Fruit fly (Drosophila melanogaster): ENCODE results near the gene Rev1.

Rev1 gene

dm6 chr3L:644111-644718, 9.9 kb upstream of the Rev1 start (continued):
- peak; percentile 84; the same call in 2 of the 3 replicates for TF ChIP-seq gce (GFP tag; IDR thresholded peaks at IDR 0.05)
- peak; percentile 53 for TF ChIP-seq grn (GFP tag; optimal IDR thresholded peaks at IDR 0.05)
- peak; percentile 78 for TF ChIP-seq CG15601 (tag; optimal IDR thresholded peaks at IDR 0.05)
- TF ChIP-seq CG6689 (GFP tag; IDR thresholded peaks at IDR 0.05): peak; percentile 90
- TF ChIP-seq CG11093 (GFP tag; IDR thresholded peaks at IDR 0.05): peak; percentile 75
- TF ChIP-seq CG34224 (GFP tag; IDR thresholded peaks at IDR 0.05; ENCODE audit: partially characterized antibody): no peak
- peak; percentile 81 for TF ChIP-seq Hr3 (GFP tag; optimal IDR thresholded peaks at IDR 0.05)
- peak; percentile 80 for TF ChIP-seq CG10462 (GFP tag; optimal IDR thresholded peaks at IDR 0.05)
- TF ChIP-seq Awh (GFP tag; IDR thresholded peaks at IDR 0.05): peak; percentile 93
- no peak for TF ChIP-seq BEAF-32 (GFP tag; optimal IDR thresholded peaks at IDR 0.05)
- peak; percentile 76 for TF ChIP-seq sqz (GFP tag; optimal IDR thresholded peaks at IDR 0.05)
- peak; percentile 51 for TF ChIP-seq CG9932 (GFP tag; IDR thresholded peaks at IDR 0.05)
- TF ChIP-seq prd (optimal IDR thresholded peaks at IDR 0.05): no peak
- TF ChIP-seq prd (GFP tag; IDR thresholded peaks at IDR 0.05): peak; percentile 92
- peak; percentile 98 for TF ChIP-seq Med (GFP tag)
- peak; percentile 79 for TF ChIP-seq CG17802 (tag; optimal IDR thresholded peaks at IDR 0.05)
- peak; percentile 73 for TF ChIP-seq CG4328 (GFP tag; optimal IDR thresholded peaks at IDR 0.05)
- TF ChIP-seq en (GFP tag; optimal IDR thresholded peaks at IDR 0.05): peak; percentile 86
- TF ChIP-seq CG15479 (GFP tag; optimal IDR thresholded peaks at IDR 0.05): no peak
- no peak for TF ChIP-seq ash1 (GFP tag; optimal IDR thresholded peaks at IDR 0.05)
- peak; percentile 87 for TF ChIP-seq CG7786 (GFP tag; optimal IDR thresholded peaks at IDR 0.05)
- TF ChIP-seq cwo (GFP tag; optimal IDR thresholded peaks at IDR 0.05): peak; percentile 67
- TF ChIP-seq dpn (GFP tag; optimal IDR thresholded peaks at IDR 0.05): peak; percentile 86 to 94
- peak; percentile 86 for TF ChIP-seq Rx (GFP tag; IDR thresholded peaks at IDR 0.05)
- TF ChIP-seq psq (GFP tag; optimal IDR thresholded peaks at IDR 0.05): peak; percentile 65
- peak; percentile 94 for TF ChIP-seq ttk (GFP tag; IDR thresholded peaks at IDR 0.05)
- peak; percentile 48 for TF ChIP-seq Nf-YC (tag; optimal IDR thresholded peaks at IDR 0.05)
- TF ChIP-seq ac (GFP tag; optimal IDR thresholded peaks at IDR 0.05): peak; percentile 34
- TF ChIP-seq zf30C (GFP tag; optimal IDR thresholded peaks at IDR 0.05): peak; percentile 78
- TF ChIP-seq mam (GFP tag; optimal IDR thresholded peaks at IDR 0.05): peak; percentile 86
- peak; percentile 83 for TF ChIP-seq nerfin-1 (tag; optimal IDR thresholded peaks at IDR 0.05)
- TF ChIP-seq danr (GFP tag; IDR thresholded peaks at IDR 0.05): peak; percentile 35; the same call in 1 of the 2 replicates
- TF ChIP-seq CG10979 (tag; optimal IDR thresholded peaks at IDR 0.05): peak; percentile 89
- TF ChIP-seq inv (GFP tag; IDR thresholded peaks at IDR 0.05; ENCODE audit: partially characterized antibody): no peak
- peak; percentile 68 for TF ChIP-seq dm (GFP tag; optimal IDR thresholded peaks at IDR 0.05)
- no peak for TF ChIP-seq Lpt (GFP tag; optimal IDR thresholded peaks at IDR 0.05)
- peak; percentile 36 for TF ChIP-seq CG6683 (GFP tag; optimal IDR thresholded peaks at IDR 0.05)
- TF ChIP-seq NC2α (GFP tag; optimal IDR thresholded peaks at IDR 0.05): peak; percentile 78
- TF ChIP-seq gcm (GFP tag; optimal IDR thresholded peaks at IDR 0.05): peak; percentile 84
- TF ChIP-seq CG34376 (GFP tag; optimal IDR thresholded peaks at IDR 0.05): no peak
- peak; percentile 42 for TF ChIP-seq MESR4 (GFP tag; optimal IDR thresholded peaks at IDR 0.05)
- peak; percentile 73; the same call in 2 of the 3 replicates for TF ChIP-seq CG7357 (GFP tag; IDR thresholded peaks at IDR 0.05)
- TF ChIP-seq pzg (GFP tag; optimal IDR thresholded peaks at IDR 0.05): no peak
- TF ChIP-seq HLH3B (GFP tag; IDR thresholded peaks at IDR 0.05): peak; percentile 91
- TF ChIP-seq E2f2 (GFP tag; IDR thresholded peaks at IDR 0.05): peak; percentile 63
- TF ChIP-seq CG11723 (GFP tag; optimal IDR thresholded peaks at IDR 0.05): peak; percentile 83
- peak; percentile 56 for TF ChIP-seq Spps (tag; optimal IDR thresholded peaks at IDR 0.05)
- peak; percentile 85 for TF ChIP-seq CG6254 (GFP tag; optimal IDR thresholded peaks at IDR 0.05)
- TF ChIP-seq exex (tag; optimal IDR thresholded peaks at IDR 0.05): peak; percentile 14
- TF ChIP-seq CG1233 (GFP tag; optimal IDR thresholded peaks at IDR 0.05): peak; percentile 81
